Worm (Caenorhabditis elegans): Measurements from ENCODE around the gene sre-28.

Gene sre-28

ce11 chrV:9918410-9918809, 25.8 kb upstream of the sre-28 start, which contains the start of gene C50H2.5:
TSS of gene C50H2.5 (plus strand) at chrV:9918710.
- TF ChIP-seq sox-4 (tag; optimal IDR thresholded peaks at IDR 0.05) (no peak), hlh-30 (tag; optimal IDR thresholded peaks at IDR 0.05; ENCODE audit: insufficient read depth) (no peak), unc-86 (tag; optimal IDR thresholded peaks at IDR 0.05) (no peak), dve-1 (tag; optimal IDR thresholded peaks at IDR 0.05) (no peak), tbx-7 (tag; optimal IDR thresholded peaks at IDR 0.05) (no peak), hlh-13 (GFP tag; optimal IDR thresholded peaks at IDR 0.05) (no peak), pros-1 (tag; optimal IDR thresholded peaks at IDR 0.05) (no peak), zip-5 (tag; optimal IDR thresholded peaks at IDR 0.05) (no peak), tbx-2 (tag; optimal IDR thresholded peaks at IDR 0.05) (no peak), hlh-6 (tag; optimal IDR thresholded peaks at IDR 0.05) (no peak), ceh-34 (tag; optimal IDR thresholded peaks at IDR 0.05) (no peak), elt-4 (tag; optimal IDR thresholded peaks at IDR 0.05) (no peak), K02D7.2 (tag; optimal IDR thresholded peaks at IDR 0.05) (no peak), sox-2 (GFP tag; IDR thresholded peaks at IDR 0.05) (no peak), ahr-1 (tag; optimal IDR thresholded peaks at IDR 0.05) (no peak), hlh-8 (tag; optimal IDR thresholded peaks at IDR 0.05) (no peak), ceh-30 (tag; optimal IDR thresholded peaks at IDR 0.05) (no peak), pqm-1 (tag; optimal IDR thresholded peaks at IDR 0.05) (no peak), npax-4 (tag; optimal IDR thresholded peaks at IDR 0.05) (no peak)

ce11 chrV:9921288-9921687, 22.9 kb upstream of the sre-28 start, which contains the start of gene ceh-75:
TSS of gene ceh-75 (plus strand) at chrV:9921337.
- no peak for TF ChIP-seq ceh-18 (tag; optimal IDR thresholded peaks at IDR 0.05)
- no peak for TF ChIP-seq gmeb-2 (tag; optimal IDR thresholded peaks at IDR 0.05)

DNA sequence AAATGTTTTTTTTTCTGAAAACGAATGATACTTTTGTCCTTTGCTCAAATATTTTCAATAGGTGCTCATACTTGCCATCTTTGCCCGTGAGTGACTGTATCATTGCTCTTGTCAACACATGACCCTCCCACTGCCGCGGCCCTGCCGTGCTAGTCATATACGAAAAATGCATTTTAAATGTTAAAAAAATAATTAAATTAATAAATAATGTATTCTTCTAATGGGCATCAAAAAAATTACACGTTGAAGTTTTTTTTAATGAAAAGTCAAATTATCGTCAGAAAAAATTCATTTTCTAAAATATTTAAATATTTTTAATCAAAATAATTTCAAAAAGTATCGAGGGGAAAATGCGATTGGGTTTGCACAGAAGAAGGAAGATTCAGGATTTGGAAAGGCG, 21.7 kb upstream of the sre-28 start, which contains the start of gene C50H2.7:
C50H2.7 (plus strand) TSS at position 301 of the 400 bp plus-strand sequence.
- no peak for TF ChIP-seq npax-4 (tag; optimal IDR thresholded peaks at IDR 0.05)
- TF ChIP-seq zip-5 (tag; optimal IDR thresholded peaks at IDR 0.05): no peak
- no peak for TF ChIP-seq fax-1 (tag; optimal IDR thresholded peaks at IDR 0.05)
- no peak for TF ChIP-seq ceh-14 (tag; optimal IDR thresholded peaks at IDR 0.05)
- no peak for TF ChIP-seq ceh-19 (GFP tag; optimal IDR thresholded peaks at IDR 0.05)
- no peak for TF ChIP-seq pag-3 (tag; optimal IDR thresholded peaks at IDR 0.05; ENCODE audit: borderline replicate concordance)
- TF ChIP-seq dve-1 (tag; optimal IDR thresholded peaks at IDR 0.05): no peak
- no peak for TF ChIP-seq C08G9.2 (tag; optimal IDR thresholded peaks at IDR 0.05)
- no peak for TF ChIP-seq elt-2 (tag; optimal IDR thresholded peaks at IDR 0.05)
- TF ChIP-seq eyg-1 (tag; optimal IDR thresholded peaks at IDR 0.05): no peak
- TF ChIP-seq nhr-232 (tag; optimal IDR thresholded peaks at IDR 0.05): no peak
- no peak for TF ChIP-seq elt-4 (tag; optimal IDR thresholded peaks at IDR 0.05)
- TF ChIP-seq ceh-6 (GFP tag; optimal IDR thresholded peaks at IDR 0.05): no peak
- TF ChIP-seq ttx-3 (tag; optimal IDR thresholded peaks at IDR 0.05): no peak
- no peak for TF ChIP-seq rnt-1 (tag; optimal IDR thresholded peaks at IDR 0.05)
- TF ChIP-seq pqm-1 (tag; optimal IDR thresholded peaks at IDR 0.05): no peak
- no peak for TF ChIP-seq ama-1 (optimal IDR thresholded peaks at IDR 0.05)
- TF ChIP-seq ahr-1 (tag; optimal IDR thresholded peaks at IDR 0.05): no peak
- TF ChIP-seq unc-42 (tag; optimal IDR thresholded peaks at IDR 0.05): no peak
- TF ChIP-seq tbx-7 (tag; optimal IDR thresholded peaks at IDR 0.05): no peak

ce11 chrV:9924389-9924788, 19.8 kb upstream of the sre-28 start:
- TF ChIP-seq sox-2 (GFP tag; IDR thresholded peaks at IDR 0.05): no peak
- TF ChIP-seq ceh-34 (tag; optimal IDR thresholded peaks at IDR 0.05): no peak
- TF ChIP-seq elt-2 (tag; optimal IDR thresholded peaks at IDR 0.05): peak; percentile 18

- TF ChIP-seq elt-2 (tag; optimal IDR thresholded peaks at IDR 0.05): peak; percentile 87
- TF ChIP-seq zip-5 (tag; optimal IDR thresholded peaks at IDR 0.05): no peak
- TF ChIP-seq C08G9.2 (tag; optimal IDR thresholded peaks at IDR 0.05): no peak
Observed at ce11 chrV:9925647-9926046, 18.5 kb upstream of the sre-28 start.
